Worm (Caenorhabditis elegans) whole organism, mixed stage, embryonic: ENCODE measurements around the gene srh-206.

Source experiments
- M03D4.4 ChIP-seq: sonication (generic microtip); optimal IDR thresholded peaks from 2 replicates; lab custom pipeline; 2017; ENCODE audit warnings: mild to moderate bottlenecking, missing genetic modification characterization, missing compliant biosample characterization
- blmp-1 ChIP-seq: fragments of 150-350 bp; optimal IDR thresholded peaks from 2 replicates; lab custom pipeline; 2014; ENCODE audit warnings: missing biosample characterization, missing genetic modification characterization
- ceh-39 ChIP-seq: fragments of 150-350 bp; optimal IDR thresholded peaks from 2 replicates; lab custom pipeline; 2014; ENCODE audit warnings: missing biosample characterization, missing genetic modification characterization
- ceh-43 ChIP-seq: fragments of 200-800 bp; sonication (Bioruptor generic); optimal IDR thresholded peaks from 2 replicates; lab custom pipeline; 2018; ENCODE audit warnings: mild to moderate bottlenecking, missing genetic modification characterization, moderate library complexity, missing compliant biosample characterization
- ceh-83 ChIP-seq: fragments of 200-800 bp; sonication (Bioruptor generic); optimal IDR thresholded peaks from 2 replicates; lab custom pipeline; 2018; ENCODE audit warnings: mild to moderate bottlenecking, missing genetic modification characterization, missing compliant biosample characterization
- ces-1 ChIP-seq: fragments of 150-350 bp; optimal IDR thresholded peaks from 2 replicates; lab custom pipeline; 2014; ENCODE audit warnings: missing biosample characterization, missing genetic modification reagents, missing genetic modification characterization
- cnd-1 ChIP-seq: fragments of 200-800 bp; sonication (Bioruptor generic); optimal IDR thresholded peaks from 2 replicates; lab custom pipeline; 2018; ENCODE audit warnings: mild to moderate bottlenecking, missing genetic modification characterization, missing compliant biosample characterization
- drap-1 ChIP-seq: fragments of 200-800 bp; sonication (Bioruptor generic); optimal IDR thresholded peaks from 3 replicates; lab custom pipeline; 2018; ENCODE audit warnings: mild to moderate bottlenecking, missing genetic modification characterization, missing compliant biosample characterization
- elt-1 ChIP-seq: sonication (generic microtip); optimal IDR thresholded peaks from 2 replicates; lab custom pipeline; 2017; ENCODE audit warnings: missing genetic modification characterization, mild to moderate bottlenecking, missing compliant biosample characterization, antibody characterized with exemption, moderate library complexity, borderline replicate concordance; ENCODE audit not compliant: insufficient read depth
- elt-3 ChIP-seq: fragments of 150-350 bp; optimal IDR thresholded peaks from 2 replicates; lab custom pipeline; 2014; ENCODE audit warnings: missing biosample characterization, missing genetic modification characterization
- flh-1 ChIP-seq: fragments of 200-800 bp; sonication (Bioruptor generic); optimal IDR thresholded peaks from 2 replicates; lab custom pipeline; 2018; ENCODE audit warnings: mild to moderate bottlenecking, missing genetic modification characterization, moderate library complexity, missing compliant biosample characterization
- ham-2 ChIP-seq: fragments of 200-800 bp; sonication (Bioruptor generic); optimal IDR thresholded peaks from 2 replicates; lab custom pipeline; 2018; ENCODE audit warnings: mild to moderate bottlenecking, missing genetic modification characterization, missing compliant biosample characterization
- hlh-1 ChIP-seq: fragments of 150-350 bp; optimal IDR thresholded peaks from 2 replicates; lab custom pipeline; 2014; ENCODE audit warnings: missing biosample characterization, missing genetic modification reagents, missing genetic modification characterization
- lin-13 ChIP-seq: fragments of 150-350 bp; optimal IDR thresholded peaks from 2 replicates; lab custom pipeline; 2014; ENCODE audit warnings: missing biosample characterization, missing genetic modification characterization
- lin-32 ChIP-seq: fragments of 200-800 bp; sonication (Bioruptor generic); optimal IDR thresholded peaks from 2 replicates; lab custom pipeline; 2018; ENCODE audit warnings: mild to moderate bottlenecking, missing genetic modification characterization, missing compliant biosample characterization
- lsy-2 ChIP-seq: fragments of 150-350 bp; optimal IDR thresholded peaks from 2 replicates; lab custom pipeline; 2014; ENCODE audit warnings: missing biosample characterization, missing genetic modification characterization
- mep-1 ChIP-seq: fragments of 150-350 bp; optimal IDR thresholded peaks from 2 replicates; lab custom pipeline; 2017; ENCODE audit warnings: missing biosample characterization, missing genetic modification reagents, missing genetic modification characterization, inconsistent platforms
- mls-2 ChIP-seq: sonication (generic microtip); optimal IDR thresholded peaks from 2 replicates; lab custom pipeline; 2016; ENCODE audit warnings: mild to moderate bottlenecking, missing genetic modification characterization, moderate library complexity, missing compliant biosample characterization
- nhr-12 ChIP-seq: fragments of 150-350 bp; optimal IDR thresholded peaks from 2 replicates; lab custom pipeline; 2014; ENCODE audit warnings: missing biosample characterization, missing genetic modification characterization
- nhr-2 ChIP-seq: fragments of 150-350 bp; optimal IDR thresholded peaks from 2 replicates; lab custom pipeline; 2014; ENCODE audit warnings: missing biosample characterization, missing genetic modification characterization
- nhr-237 ChIP-seq: fragments of 150-350 bp; optimal IDR thresholded peaks from 2 replicates; lab custom pipeline; 2014; ENCODE audit warnings: missing biosample characterization, missing genetic modification characterization
- nhr-28 ChIP-seq: fragments of 150-350 bp; optimal IDR thresholded peaks from 2 replicates; lab custom pipeline; 2014; ENCODE audit warnings: missing biosample characterization, missing genetic modification characterization
- nhr-76 ChIP-seq: sonication (generic microtip); optimal IDR thresholded peaks from 2 replicates; lab custom pipeline; 2017; ENCODE audit warnings: missing biosample characterization, missing genetic modification characterization
- pha-4 ChIP-seq: fragments of 150-350 bp; optimal IDR thresholded peaks from 2 replicates; lab custom pipeline; 2018; ENCODE audit warnings: missing biosample characterization, missing genetic modification reagents, missing genetic modification characterization
- sem-2 ChIP-seq: fragments of 200-800 bp; sonication (Bioruptor generic); optimal IDR thresholded peaks from 2 replicates; lab custom pipeline; 2018; ENCODE audit warnings: mild to moderate bottlenecking, missing genetic modification characterization, missing compliant biosample characterization
- sptf-1 ChIP-seq: sonication (generic microtip); optimal IDR thresholded peaks from 2 replicates; lab custom pipeline; 2017; ENCODE audit warnings: mild to moderate bottlenecking, missing genetic modification characterization, moderate library complexity, missing compliant biosample characterization
- tbx-8 ChIP-seq: fragments of 200-800 bp; sonication (Bioruptor generic); optimal IDR thresholded peaks from 2 replicates; lab custom pipeline; 2018; ENCODE audit warnings: mild to moderate bottlenecking, missing genetic modification characterization, moderate library complexity, missing compliant biosample characterization
- unc-120 ChIP-seq: sonication (generic microtip); optimal IDR thresholded peaks from 2 replicates; lab custom pipeline; 2017; ENCODE audit warnings: missing genetic modification characterization, missing compliant biosample characterization; ENCODE audit not compliant: poor library complexity, severe bottlenecking
- unc-39 ChIP-seq: fragments of 150-350 bp; optimal IDR thresholded peaks from 2 replicates; lab custom pipeline; 2014; ENCODE audit warnings: missing biosample characterization, missing genetic modification characterization
- unc-62 ChIP-seq: fragments of 150-350 bp; optimal IDR thresholded peaks from 2 replicates; lab custom pipeline; 2014; ENCODE audit warnings: missing biosample characterization, missing genetic modification reagents, missing genetic modification characterization
- zip-8 ChIP-seq: fragments of 150-350 bp; optimal IDR thresholded peaks from 2 replicates; lab custom pipeline; 2014; ENCODE audit warnings: missing biosample characterization, missing genetic modification characterization
- ztf-11 ChIP-seq: fragments of 150-350 bp; optimal IDR thresholded peaks from 2 replicates; lab custom pipeline; 2014; ENCODE audit warnings: missing biosample characterization, missing genetic modification characterization

Gene srh-206

ce11 chrV:16954766-16955165 is at the start of gene srh-206:
Gene srh-206 (minus strand): TSS chrV:16954866.
- TF ChIP-seq zip-8 (tag; lab: Kevin White, UChicago) (no peak), drap-1 (GFP tag; lab: Kevin White, UChicago) (no peak), nhr-76 (no peak), unc-120 (tag; lab: Kevin White, UChicago) (no peak), hlh-1 (tag; lab: Kevin White, UChicago) (no peak), sem-2 (no peak), ham-2 (GFP tag; lab: Kevin White, UChicago) (no peak)

- TF ChIP-seq flh-1 (GFP tag; lab: Kevin White, UChicago) (no peak), nhr-237 (tag; lab: Kevin White, UChicago) (no peak), elt-1 (no peak), tbx-8 (GFP tag; lab: Kevin White, UChicago) (no peak), ham-2 (GFP tag; lab: Kevin White, UChicago) (no peak), nhr-28 (tag; lab: Kevin White, UChicago) (no peak), cnd-1 (tag; lab: Kevin White, UChicago) (no peak), ceh-39 (no peak), M03D4.4 (no peak), mep-1 (tag; lab: Kevin White, UChicago) (no peak), nhr-76 (no peak), hlh-1 (tag; lab: Kevin White, UChicago) (no peak), ces-1 (GFP tag; lab: Kevin White, UChicago) (no peak), pha-4 (tag; lab: Kevin White, UChicago) (no peak), mls-2 (no peak)
Observed at ce11 chrV:17001167-17001566, 46.5 kb upstream of the srh-206 start, which contains the start of gene sri-9. Gene sri-9 (plus strand): TSS chrV:17001467.

ce11 chrV:17000635-17001034 is 46.0 kb upstream of the srh-206 start:
- TF ChIP-seq elt-1 (no peak), unc-120 (tag; lab: Kevin White, UChicago) (no peak), zip-8 (tag; lab: Kevin White, UChicago) (no peak), ceh-43 (GFP tag; lab: Kevin White, UChicago) (no peak), nhr-2 (tag; lab: Kevin White, UChicago) (no peak), ces-1 (GFP tag; lab: Kevin White, UChicago) (no peak), ceh-39 (no peak), pha-4 (tag; lab: Kevin White, UChicago) (no peak), nhr-28 (tag; lab: Kevin White, UChicago) (no peak)

- no peak for TF ChIP-seq ceh-83
- TF ChIP-seq flh-1 (GFP tag; lab: Kevin White, UChicago) = no peak
- no peak for TF ChIP-seq ztf-11 (tag; lab: Kevin White, UChicago)
- TF ChIP-seq nhr-2 (tag; lab: Kevin White, UChicago) = no peak
- TF ChIP-seq blmp-1 (tag; lab: Kevin White, UChicago) = no peak
- no peak for TF ChIP-seq nhr-76
- TF ChIP-seq drap-1 (GFP tag; lab: Kevin White, UChicago) = no peak
- no peak for TF ChIP-seq mep-1 (tag; lab: Kevin White, UChicago)
- TF ChIP-seq nhr-12 (tag; lab: Kevin White, UChicago) = no peak
- no peak for TF ChIP-seq zip-8 (tag; lab: Kevin White, UChicago)
- TF ChIP-seq elt-1 = no peak
- no peak for TF ChIP-seq nhr-237 (tag; lab: Kevin White, UChicago)
- TF ChIP-seq elt-3 (tag; lab: Kevin White, UChicago) = no peak
- no peak for TF ChIP-seq lsy-2 (tag; lab: Kevin White, UChicago)
- no peak for TF ChIP-seq unc-39 (tag; lab: Kevin White, UChicago)
- no peak for TF ChIP-seq nhr-28 (tag; lab: Kevin White, UChicago)
- TF ChIP-seq cnd-1 (tag; lab: Kevin White, UChicago) = no peak
- TF ChIP-seq lin-13 = no peak
- no peak for TF ChIP-seq ceh-43 (GFP tag; lab: Kevin White, UChicago)
Observed at ce11 chrV:17000204-17000603, 45.5 kb upstream of the srh-206 start, which contains the start of gene str-217. Gene str-217 (minus strand): TSS chrV:17000304.

ce11 chrV:16992383-16992782 is 37.7 kb upstream of the srh-206 start:
- TF ChIP-seq nhr-28 (tag; lab: Kevin White, UChicago) (no peak), sptf-1 (no peak), pha-4 (tag; lab: Kevin White, UChicago) (no peak), nhr-237 (tag; lab: Kevin White, UChicago) (no peak), ceh-83 (no peak), nhr-2 (tag; lab: Kevin White, UChicago) (no peak), mls-2 (no peak), ceh-39 (no peak), elt-3 (tag; lab: Kevin White, UChicago) (no peak), mep-1 (tag; lab: Kevin White, UChicago) (no peak), lin-32 (GFP tag; lab: Kevin White, UChicago) (no peak), lsy-2 (tag; lab: Kevin White, UChicago) (no peak), unc-120 (tag; lab: Kevin White, UChicago) (no peak), ces-1 (GFP tag; lab: Kevin White, UChicago) (no peak), ham-2 (GFP tag; lab: Kevin White, UChicago) (no peak), unc-62 (GFP tag; lab: Kevin White, UChicago) (no peak), drap-1 (GFP tag; lab: Kevin White, UChicago) (no peak), ztf-11 (tag; lab: Kevin White, UChicago) (no peak)
